Fruit fly (Drosophila melanogaster) Kc167 (cell line): ENCODE data around the gene CG42590.

Experiments
- Myc ChIP-seq: fragments of >200 bp; optimal IDR thresholded peaks from 2 replicates; lab custom pipeline; 2017; ENCODE audit warnings: missing external identifiers
- Sin3A ChIP-seq: fragments of >200 bp; optimal IDR thresholded peaks from 2 replicates; lab custom pipeline; 2018; ENCODE audit warnings: missing external identifiers
- h ChIP-seq: fragments of >200 bp; optimal IDR thresholded peaks from 3 replicates; lab custom pipeline; 2018; ENCODE audit warnings: missing external identifiers
- insv ChIP-seq: fragments of >200 bp; optimal IDR thresholded peaks from 3 replicates; lab custom pipeline; 2018; ENCODE audit warnings: missing external identifiers
- psq ChIP-seq: fragments of >200 bp; optimal IDR thresholded peaks from 2 replicates; lab custom pipeline; 2017; ENCODE audit warnings: missing external identifiers
- ttk ChIP-seq: sonication (Bioruptor generic); optimal IDR thresholded peaks from 2 replicates; lab custom pipeline; 2017; ENCODE audit warnings: missing external identifiers

The CG42590 gene

dm6 chr3L:8080790-8081189 lies 11.7 kb upstream of the CG42590 start:
- TF ChIP-seq Myc (lab: Kevin White, UChicago) (no peak), ttk (lab: Kevin White, UChicago) (no peak), h (lab: Kevin White, UChicago) (no peak), psq (lab: Kevin White, UChicago) (no peak), insv (lab: Kevin White, UChicago) (no peak), Sin3A (lab: Kevin White, UChicago) (no peak)

DNA sequence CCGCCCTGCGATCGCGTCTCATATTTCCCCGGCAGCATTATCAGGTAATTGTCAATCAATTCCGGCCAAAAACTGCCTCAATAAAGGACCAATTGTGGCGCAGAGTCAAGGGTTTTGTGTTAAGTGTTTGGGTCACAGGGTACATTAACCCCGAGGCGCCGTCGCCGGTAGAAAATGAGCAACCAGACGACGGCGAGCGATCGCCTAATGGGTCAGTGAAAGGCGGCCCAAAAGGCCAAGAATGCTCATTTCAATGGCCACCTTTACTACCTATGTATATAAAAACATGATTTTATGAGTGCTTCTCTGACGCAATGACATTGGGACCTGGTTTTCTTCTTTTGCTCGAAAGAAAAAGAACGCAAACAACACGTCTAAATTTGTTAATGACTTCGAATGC lies 10.5 kb upstream of the CG42590 start:
- TF ChIP-seq psq (lab: Kevin White, UChicago) (no peak), insv (lab: Kevin White, UChicago) (no peak), ttk (lab: Kevin White, UChicago) (no peak), Sin3A (lab: Kevin White, UChicago) (no peak), Myc (lab: Kevin White, UChicago) (no peak), h (lab: Kevin White, UChicago) (no peak)

DNA sequence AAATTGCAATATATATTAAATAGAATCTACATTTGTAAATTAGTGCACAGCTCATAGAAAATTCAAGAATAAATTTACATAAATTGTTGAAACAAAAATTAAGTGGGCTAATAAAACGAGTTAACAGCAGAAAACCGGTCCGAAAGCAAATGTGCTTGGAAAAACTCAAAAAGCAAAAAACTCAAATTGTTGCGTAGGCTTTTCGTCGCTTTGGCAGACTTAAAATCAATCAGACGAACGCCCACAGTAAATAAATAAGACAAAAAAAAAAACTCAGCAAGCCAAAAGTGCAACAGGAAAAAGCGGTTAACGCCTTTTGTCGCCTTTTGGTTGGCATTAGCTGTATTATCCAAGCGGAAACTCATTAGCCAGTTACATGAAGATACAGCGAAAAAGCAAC lies 8.9 kb upstream of the CG42590 start:
- TF ChIP-seq Myc (lab: Kevin White, UChicago) (no peak), Sin3A (lab: Kevin White, UChicago) (no peak), insv (lab: Kevin White, UChicago) (no peak), ttk (lab: Kevin White, UChicago) (no peak), psq (lab: Kevin White, UChicago) (no peak), h (lab: Kevin White, UChicago) (no peak)

DNA sequence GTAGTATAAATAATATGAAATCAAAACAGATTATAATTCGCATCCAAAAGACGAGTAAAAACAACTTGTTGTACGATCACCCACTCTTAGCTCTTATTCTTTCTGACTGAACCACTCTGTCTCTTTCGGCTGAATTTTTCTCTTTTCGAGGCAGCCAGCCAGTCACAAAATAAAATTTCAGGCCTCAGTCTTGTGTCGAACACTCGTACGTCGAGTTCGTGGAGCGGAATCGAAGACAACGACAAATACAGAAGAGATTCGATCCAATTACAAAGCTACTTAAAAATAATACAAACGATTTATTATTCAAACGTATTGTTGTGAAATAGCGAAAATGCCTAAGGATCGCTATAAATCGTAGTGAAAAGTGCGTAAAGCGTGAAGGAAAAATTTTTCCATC lies 8.1 kb upstream of the CG42590 start:
- TF ChIP-seq psq (lab: Kevin White, UChicago): no peak
- no peak for TF ChIP-seq insv (lab: Kevin White, UChicago)
- no peak for TF ChIP-seq ttk (lab: Kevin White, UChicago)

- TF ChIP-seq psq (lab: Kevin White, UChicago) (no peak), h (lab: Kevin White, UChicago) (no peak), ttk (lab: Kevin White, UChicago) (no peak), insv (lab: Kevin White, UChicago) (no peak), Sin3A (lab: Kevin White, UChicago) (no peak)
Observed at dm6 chr3L:8076160-8076559, 7.1 kb upstream of the CG42590 start.

dm6 chr3L:8074944-8075343 lies 5.9 kb upstream of the CG42590 start:
- TF ChIP-seq h (lab: Kevin White, UChicago) (no peak), Myc (lab: Kevin White, UChicago) (no peak), Sin3A (lab: Kevin White, UChicago) (no peak), ttk (lab: Kevin White, UChicago) (no peak), insv (lab: Kevin White, UChicago) (no peak), psq (lab: Kevin White, UChicago) (no peak)

DNA sequence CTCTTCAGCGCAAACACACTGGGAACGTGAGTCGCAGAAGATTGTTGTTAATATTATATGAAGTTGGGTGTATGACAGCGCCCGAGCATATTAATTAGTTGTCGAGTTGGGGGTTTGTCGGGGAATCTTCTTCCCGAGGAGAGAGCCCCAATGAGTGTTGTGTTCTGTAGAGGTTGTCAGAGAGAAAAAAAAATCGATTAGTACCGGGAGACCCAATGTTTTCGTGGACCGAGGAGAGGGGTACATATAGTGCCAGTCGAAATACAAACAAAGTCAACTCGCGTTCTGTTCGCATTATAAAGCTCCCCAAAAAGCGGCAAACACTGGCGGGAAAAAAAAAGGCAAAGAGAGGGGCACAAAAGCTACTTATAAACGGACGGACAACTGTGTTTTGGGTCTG lies 4.8 kb upstream of the CG42590 start:
- TF ChIP-seq psq (lab: Kevin White, UChicago): no peak
- TF ChIP-seq ttk (lab: Kevin White, UChicago): no peak
- no peak for TF ChIP-seq h (lab: Kevin White, UChicago)
- no peak for TF ChIP-seq Sin3A (lab: Kevin White, UChicago)
- no peak for TF ChIP-seq insv (lab: Kevin White, UChicago)
- no peak for TF ChIP-seq Myc (lab: Kevin White, UChicago)

- TF ChIP-seq h (lab: Kevin White, UChicago) (no peak), Sin3A (lab: Kevin White, UChicago) (no peak), insv (lab: Kevin White, UChicago) (no peak), Myc (lab: Kevin White, UChicago) (no peak), psq (lab: Kevin White, UChicago) (no peak), ttk (lab: Kevin White, UChicago) (no peak)
Observed at dm6 chr3L:8073370-8073769, 4.3 kb upstream of the CG42590 start.

DNA sequence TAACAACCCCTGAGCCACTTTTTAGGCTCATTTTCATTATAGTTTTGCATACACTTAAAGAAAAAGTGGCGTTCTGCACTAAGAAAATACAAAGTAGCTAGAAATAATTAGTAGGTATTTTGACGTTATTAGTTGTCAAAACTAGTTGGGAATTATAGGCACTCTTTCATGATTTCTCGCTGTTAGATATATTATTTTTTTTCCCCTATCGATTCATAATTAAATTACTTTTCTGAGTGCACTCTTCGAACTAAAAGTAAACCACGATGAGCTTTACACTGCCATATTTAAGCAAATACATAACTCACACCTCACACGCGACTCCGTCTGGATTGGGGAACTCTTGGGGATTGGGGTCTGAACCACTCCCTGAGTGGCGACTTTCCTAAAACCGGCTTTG lies 3.7 kb upstream of the CG42590 start:
- TF ChIP-seq Sin3A (lab: Kevin White, UChicago) (no peak), ttk (lab: Kevin White, UChicago) (no peak), insv (lab: Kevin White, UChicago) (no peak), Myc (lab: Kevin White, UChicago) (no peak), psq (lab: Kevin White, UChicago) (no peak), h (lab: Kevin White, UChicago) (no peak)

DNA sequence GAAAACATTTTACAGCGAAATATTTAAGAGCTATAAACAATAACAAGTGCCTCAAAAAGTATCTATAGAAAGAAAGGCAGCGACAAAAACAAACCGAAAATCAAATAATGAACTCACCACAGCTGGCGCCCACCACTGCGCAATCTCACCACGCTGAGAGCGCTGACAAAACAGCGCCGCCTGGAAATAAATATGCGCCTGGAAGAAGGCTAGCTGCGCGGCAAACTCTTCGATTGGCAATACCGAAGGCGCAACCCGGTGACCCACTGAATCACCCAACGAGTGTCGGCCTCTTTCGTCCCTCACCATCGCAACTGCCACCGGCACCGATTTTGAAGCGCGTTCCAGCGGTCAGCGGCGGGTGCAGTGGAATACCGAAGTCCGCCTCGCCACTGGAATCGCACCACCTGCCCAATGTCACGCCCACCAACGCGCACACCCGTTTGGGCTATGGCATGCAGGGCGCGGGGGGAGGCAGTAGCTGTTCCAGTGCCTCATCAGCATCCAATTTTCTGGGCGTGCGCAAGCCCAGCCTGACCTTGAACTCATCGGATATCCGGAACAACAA lies 2.7 kb upstream of the CG42590 start:
- no peak for TF ChIP-seq Sin3A (lab: Kevin White, UChicago)
- TF ChIP-seq h (lab: Kevin White, UChicago): no peak
- no peak for TF ChIP-seq insv (lab: Kevin White, UChicago)
- TF ChIP-seq ttk (lab: Kevin White, UChicago): no peak
- no peak for TF ChIP-seq Myc (lab: Kevin White, UChicago)
- no peak for TF ChIP-seq psq (lab: Kevin White, UChicago)

DNA sequence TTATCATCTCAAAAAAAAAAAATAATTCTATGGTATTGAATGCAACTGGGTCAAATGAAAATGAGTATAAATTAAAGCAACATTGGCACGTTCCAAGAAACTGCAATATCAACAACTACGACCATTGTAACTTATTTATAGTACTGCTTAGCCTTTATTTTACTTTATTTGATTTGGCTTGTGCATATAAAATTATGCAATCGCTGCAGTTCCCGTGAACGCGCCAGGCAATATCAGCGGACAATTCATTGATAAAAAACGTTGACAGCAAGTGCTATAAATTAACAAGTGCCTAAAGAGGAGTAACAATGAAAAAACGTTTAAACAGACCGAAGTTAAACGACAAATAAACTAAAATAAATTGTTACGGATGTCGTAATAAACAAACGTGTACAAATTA lies 2.1 kb upstream of the CG42590 start:
- TF ChIP-seq ttk (lab: Kevin White, UChicago): no peak
- no peak for TF ChIP-seq Myc (lab: Kevin White, UChicago)
- TF ChIP-seq h (lab: Kevin White, UChicago): no peak
- TF ChIP-seq Sin3A (lab: Kevin White, UChicago): no peak
- TF ChIP-seq psq (lab: Kevin White, UChicago): no peak
- no peak for TF ChIP-seq insv (lab: Kevin White, UChicago)

DNA sequence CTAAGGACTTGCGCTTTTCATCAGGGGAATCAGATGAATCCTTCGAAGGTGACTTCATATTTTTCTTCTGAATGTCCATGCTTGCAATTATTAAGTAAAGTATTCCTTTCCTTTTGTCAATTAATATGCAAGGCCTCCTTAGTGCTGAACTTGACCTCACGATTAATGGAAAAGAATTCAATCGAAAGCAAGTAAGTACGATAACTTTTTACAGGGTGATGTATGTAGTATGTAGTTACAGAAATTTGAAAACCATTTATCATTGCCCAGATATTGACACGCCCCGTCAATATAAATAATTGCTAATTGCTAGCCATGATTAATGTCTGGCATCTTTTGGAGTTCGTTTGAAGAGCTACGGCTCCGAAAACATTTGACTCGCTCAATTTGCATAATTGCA lies 793 bp upstream of the CG42590 start, which contains the start of gene CG42591:
CG42591 (minus strand) TSS at position 101 of the 400 bp plus-strand sequence.
- TF ChIP-seq ttk (lab: Kevin White, UChicago) (no peak), Myc (lab: Kevin White, UChicago) (no peak), insv (lab: Kevin White, UChicago) (no peak), h (lab: Kevin White, UChicago) (no peak), psq (lab: Kevin White, UChicago) (no peak), Sin3A (lab: Kevin White, UChicago) (no peak)
